Worm (Caenorhabditis elegans) whole organism, L4 larva: ENCODE results near the gene mdt-21.
A peak's percentile ranks its signal among the peaks of the same experiment; 100 is the strongest.

Source experiments
- D1046.2 ChIP-seq: fragments of 200-800 bp; sonication (Bioruptor generic); IDR thresholded peaks from 2 replicates; pipeline ENCODE4 v1.3.6; 2022; ENCODE audit warnings: missing genetic modification characterization, missing compliant biosample characterization
- F37D6.2 ChIP-seq: sonication (generic microtip); optimal IDR thresholded peaks from 2 replicates; lab custom pipeline; 2016; ENCODE audit warnings: mild to moderate bottlenecking, missing genetic modification characterization, missing compliant biosample characterization
- F44E2.7 ChIP-seq: fragments of 200-800 bp; sonication (Bioruptor generic); IDR thresholded peaks from 2 replicates; pipeline ENCODE4 v2.1.2; 2022; ENCODE audit warnings: missing genetic modification characterization, missing compliant biosample characterization
- R02D3.7 ChIP-seq: fragments of 150-350 bp; sonication (generic microtip); optimal IDR thresholded peaks from 3 replicates; lab custom pipeline; 2014; ENCODE audit warnings: missing biosample characterization, missing genetic modification characterization
- T20F7.1 ChIP-seq: fragments of 200-800 bp; sonication (Bioruptor generic); optimal IDR thresholded peaks from 2 replicates; lab custom pipeline; 2018; ENCODE audit warnings: mild to moderate bottlenecking, missing genetic modification characterization, missing compliant biosample characterization
- Y105C5A.15 ChIP-seq: fragments of 200-800 bp; sonication (Bioruptor generic); IDR thresholded peaks from 2 replicates; pipeline ENCODE4 v1.3.6; 2022; ENCODE audit warnings: missing genetic modification characterization, missing compliant biosample characterization
- aha-1 ChIP-seq: fragments of 150-350 bp; peaks from one replicate; lab custom pipeline; 2014; ENCODE audit warnings: missing biosample characterization, missing genetic modification characterization
- ceh-28 ChIP-seq: fragments of 150-350 bp; optimal IDR thresholded peaks from 2 replicates; lab custom pipeline; 2014; ENCODE audit warnings: missing biosample characterization, missing genetic modification reagents, missing genetic modification characterization
- ceh-32 ChIP-seq: sonication (generic microtip); optimal IDR thresholded peaks from 2 replicates; lab custom pipeline; 2016; ENCODE audit warnings: mild to moderate bottlenecking, missing genetic modification characterization, missing compliant biosample characterization; ENCODE audit not compliant: poor library complexity
- ceh-62 ChIP-seq: sonication (generic microtip); optimal IDR thresholded peaks from 2 replicates; lab custom pipeline; 2017; ENCODE audit warnings: missing biosample characterization, missing genetic modification characterization
- cey-2 ChIP-seq: sonication (generic microtip); optimal IDR thresholded peaks from 3 replicates; lab custom pipeline; 2017; ENCODE audit warnings: missing genetic modification characterization, mild to moderate bottlenecking, missing compliant biosample characterization, antibody characterized with exemption, borderline replicate concordance; ENCODE audit not compliant: insufficient read depth
- daf-12 ChIP-seq: fragments of 150-350 bp; optimal IDR thresholded peaks from 2 replicates; lab custom pipeline; 2014; ENCODE audit warnings: missing biosample characterization, missing genetic modification reagents, missing genetic modification characterization
- daf-8 ChIP-seq: fragments of 200-800 bp; sonication (Bioruptor generic); IDR thresholded peaks from 2 replicates; pipeline ENCODE4 v1.3.6; 2022; ENCODE audit warnings: missing genetic modification characterization, missing compliant biosample characterization
- duxl-1 ChIP-seq: sonication (generic microtip); optimal IDR thresholded peaks from 2 replicates; lab custom pipeline; 2016; ENCODE audit warnings: mild to moderate bottlenecking, missing genetic modification characterization, moderate library complexity, missing compliant biosample characterization; ENCODE audit not compliant: poor library complexity
- fkh-10 ChIP-seq: fragments of 150-350 bp; optimal IDR thresholded peaks from 2 replicates; lab custom pipeline; 2014; ENCODE audit warnings: missing biosample characterization, missing genetic modification reagents, missing genetic modification characterization
- fos-1 ChIP-seq: fragments of 150-350 bp; optimal IDR thresholded peaks from 2 replicates; lab custom pipeline; 2014; ENCODE audit warnings: missing biosample characterization, missing genetic modification characterization
- hif-1 ChIP-seq, 2 experiments: sonication (generic microtip); optimal IDR thresholded peaks; 2 replicates each; lab custom pipeline; 2016 to 2017; ENCODE audit warnings: missing compliant biosample characterization in 2 of 2, missing genetic modification characterization in 2 of 2, missing genetic modification reagents in 2 of 2, missing genotype in 2 of 2, mild to moderate bottlenecking in 1 of 2
- hlh-11 ChIP-seq: fragments of 200-800 bp; sonication (Bioruptor generic); optimal IDR thresholded peaks from 2 replicates; lab custom pipeline; 2018; ENCODE audit warnings: mild to moderate bottlenecking, missing genetic modification characterization, missing compliant biosample characterization
- jun-1 ChIP-seq: fragments of 150-350 bp; optimal IDR thresholded peaks from 2 replicates; lab custom pipeline; 2014; ENCODE audit warnings: missing biosample characterization, missing genetic modification reagents, missing genetic modification characterization
- lim-7 ChIP-seq: fragments of 200-800 bp; sonication (Bioruptor generic); IDR thresholded peaks from 2 replicates; pipeline ENCODE4 v1.3.6; 2022; ENCODE audit warnings: missing genetic modification characterization, missing compliant biosample characterization
- lin-1 ChIP-seq: fragments of 200-800 bp; sonication (Bioruptor generic); IDR thresholded peaks from 2 replicates; pipeline ENCODE4 v1.3.6; 2022; ENCODE audit warnings: missing genetic modification reagents, missing genetic modification characterization, missing compliant biosample characterization
- lin-29 ChIP-seq: fragments of 200-800 bp; sonication (Bioruptor generic); IDR thresholded peaks from 2 replicates; pipeline ENCODE4 v1.3.6; 2022; ENCODE audit warnings: missing genetic modification reagents, missing genetic modification characterization, missing compliant biosample characterization
- lin-38 ChIP-seq: fragments of 200-800 bp; sonication (Bioruptor generic); IDR thresholded peaks from 2 replicates; pipeline ENCODE4 v1.3.6; 2022; ENCODE audit warnings: missing genetic modification reagents, missing genetic modification characterization, missing compliant biosample characterization
- lsy-2 ChIP-seq, 2 experiments: fragments of 150-350 bp in 1 of 2; sonication (generic microtip) in 1 of 2; optimal IDR thresholded peaks; 2 replicates each; lab custom pipeline; 2014 to 2017; ENCODE audit warnings: missing biosample characterization in 2 of 2, missing genetic modification characterization in 2 of 2
- madf-5 ChIP-seq, 2 experiments: fragments of 200-800 bp; sonication (Bioruptor generic); IDR thresholded peaks; 2 replicates each; pipeline ENCODE4 v1.3.6; 2022; ENCODE audit warnings: missing compliant biosample characterization in 2 of 2, missing genetic modification characterization in 2 of 2
- mdl-1 ChIP-seq, 2 experiments: fragments of 150-350 bp in 1 of 2; sonication (generic microtip) in 1 of 2; optimal IDR thresholded peaks; 2 replicates each; lab custom pipeline; 2014 to 2017; ENCODE audit warnings: missing biosample characterization in 2 of 2, missing genetic modification characterization in 2 of 2
- mdt-29 ChIP-seq: fragments of 200-800 bp; sonication (Bioruptor generic); IDR thresholded peaks from 2 replicates; pipeline ENCODE4 v1.3.6; 2022; ENCODE audit warnings: missing genetic modification reagents, missing genetic modification characterization, missing compliant biosample characterization
- nhr-11 ChIP-seq: fragments of 150-350 bp; optimal IDR thresholded peaks from 2 replicates; lab custom pipeline; 2014; ENCODE audit warnings: missing biosample characterization, missing genetic modification characterization
- nhr-25 ChIP-seq: sonication (generic microtip); optimal IDR thresholded peaks from 2 replicates; lab custom pipeline; 2017; ENCODE audit warnings: missing genetic modification characterization, mild to moderate bottlenecking, missing compliant biosample characterization, antibody characterized with exemption, moderate library complexity, borderline replicate concordance; ENCODE audit not compliant: insufficient read depth
- nhr-28 ChIP-seq: fragments of 150-350 bp; optimal IDR thresholded peaks from 2 replicates; lab custom pipeline; 2014; ENCODE audit warnings: missing biosample characterization, missing genetic modification characterization
- nhr-41 ChIP-seq: fragments of 200-800 bp; sonication (Bioruptor generic); IDR thresholded peaks from 2 replicates; pipeline ENCODE4 v1.3.6; 2022; ENCODE audit warnings: missing genetic modification reagents, missing genetic modification characterization, missing compliant biosample characterization
- pha-4 ChIP-seq, 2 experiments: fragments of 150-350 bp in 1 of 2; fragments of 200-800 bp in 1 of 2; sonication (Bioruptor generic) in 1 of 2; IDR thresholded peaks in 1 of 2; optimal IDR thresholded peaks in 1 of 2; 2 replicates each; pipeline versions ENCODE4 v1.3.6 to Lab custom; 2014 to 2022; ENCODE audit warnings: missing genetic modification characterization in 2 of 2, missing genetic modification reagents in 2 of 2, missing biosample characterization in 1 of 2, missing compliant biosample characterization in 1 of 2
- php-3 ChIP-seq: fragments of 200-800 bp; sonication (Bioruptor generic); IDR thresholded peaks from 2 replicates; pipeline ENCODE4 v1.3.6; 2022; ENCODE audit warnings: missing genetic modification reagents, missing genetic modification characterization, missing compliant biosample characterization
- snpc-1.2 ChIP-seq: fragments of 200-800 bp; sonication (Bioruptor generic); IDR thresholded peaks from 2 replicates; pipeline ENCODE4 v1.3.6; 2022; ENCODE audit warnings: missing genetic modification reagents, missing genetic modification characterization, missing compliant biosample characterization
- tag-97 ChIP-seq: fragments of 200-800 bp; sonication (Bioruptor generic); IDR thresholded peaks from 2 replicates; pipeline ENCODE4 v1.3.6; 2022; ENCODE audit warnings: missing genetic modification characterization, missing compliant biosample characterization
- tra-1 ChIP-seq: fragments of 200-800 bp; sonication (Bioruptor generic); IDR thresholded peaks from 2 replicates; pipeline ENCODE4 v1.3.6; 2022; ENCODE audit warnings: missing genetic modification reagents, missing genetic modification characterization, missing compliant biosample characterization
- unc-39 ChIP-seq: sonication (generic microtip); optimal IDR thresholded peaks from 2 replicates; lab custom pipeline; 2017; ENCODE audit warnings: missing biosample characterization, missing genetic modification characterization
- unc-62 ChIP-seq, 3 experiments: fragments of 150-350 bp in 1 of 3; sonication (generic microtip); optimal IDR thresholded peaks in 2 of 3; peaks in 1 of 3; 1 replicate in 1 of 3; 2 replicates in 2 of 3; lab custom pipeline; 2014 to 2017; ENCODE audit warnings: missing biosample characterization in 3 of 3, missing genetic modification characterization in 3 of 3, missing genetic modification reagents in 3 of 3, missing genotype in 1 of 3
- vab-7 ChIP-seq: fragments of 200-800 bp; sonication (Bioruptor generic); IDR thresholded peaks from 2 replicates; pipeline ENCODE4 v1.3.6; 2022; ENCODE audit warnings: missing genetic modification reagents, missing genetic modification characterization, missing compliant biosample characterization
- zag-1 ChIP-seq: fragments of 150-350 bp; optimal IDR thresholded peaks from 2 replicates; lab custom pipeline; 2014; ENCODE audit warnings: missing biosample characterization, missing genetic modification characterization
- zip-11 ChIP-seq: fragments of 200-800 bp; sonication (Bioruptor generic); IDR thresholded peaks from 2 replicates; pipeline ENCODE4 v1.3.6; 2022; ENCODE audit warnings: missing genetic modification characterization, missing compliant biosample characterization
- ztf-7 ChIP-seq: fragments of 150-350 bp; optimal IDR thresholded peaks from 2 replicates; lab custom pipeline; 2014; ENCODE audit warnings: missing biosample characterization, missing genetic modification characterization

Gene mdt-21

ce11 chrIII:11807418-11807817 is 30.0 kb downstream of the mdt-21 start, which contains the start of gene C18D11.10 (continued):
- TF ChIP-seq duxl-1 (tag; lab: Kevin White, UChicago) (no peak), mdt-29 (GFP tag; lab: Robert Waterston, UW) (no peak), daf-8 (GFP tag; lab: Robert Waterston, UW) (no peak), ceh-32 (tag; lab: Kevin White, UChicago) (no peak), mdl-1 (tag; optimal IDR thresholded peaks at IDR 0.05; lab: Kevin White, UChicago) (no peak)
- TF ChIP-seq, all 104 proteins: peak for 0

DNA sequence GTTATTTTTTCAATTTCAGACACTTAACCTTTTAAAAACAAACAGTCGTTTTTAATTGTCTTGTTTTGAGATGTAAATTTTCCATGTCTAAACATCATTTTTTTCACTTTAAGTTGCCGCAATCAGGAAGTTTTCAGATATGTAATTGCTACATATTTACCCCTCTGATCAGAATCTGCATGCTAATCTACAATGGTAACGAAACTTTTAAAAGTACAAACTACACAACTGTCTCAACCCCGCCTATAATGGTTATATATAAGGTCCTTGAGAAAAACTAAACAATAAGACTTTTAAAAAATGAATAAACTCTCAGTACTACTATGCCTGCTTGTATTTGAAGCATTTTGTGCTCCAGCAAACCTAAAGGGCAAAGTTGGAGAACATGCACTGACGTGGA is 31.4 kb downstream of the mdt-21 start, which contains the start of gene C18D11.9:
C18D11.9 (plus strand) TSS at position 301 of the 400 bp plus-strand sequence.
- TF ChIP-seq tag-97 (GFP tag; lab: Robert Waterston, UW), result no peak
- no peak for TF ChIP-seq zip-11
- no peak for TF ChIP-seq pha-4 (GFP tag; IDR thresholded peaks at IDR 0.05; lab: Robert Waterston, UW)
- TF ChIP-seq pha-4 (tag; optimal IDR thresholded peaks at IDR 0.05; lab: Kevin White, UChicago), result no peak
- no peak for TF ChIP-seq F37D6.2 (tag; lab: Kevin White, UChicago)
- no peak for TF ChIP-seq T20F7.1 (GFP tag; lab: Kevin White, UChicago)
- no peak for TF ChIP-seq jun-1 (tag; lab: Kevin White, UChicago)
- no peak for TF ChIP-seq duxl-1 (tag; lab: Kevin White, UChicago)
- no peak for TF ChIP-seq lin-1 (GFP tag; lab: Robert Waterston, UW)
- TF ChIP-seq F44E2.7, result no peak
- TF ChIP-seq php-3, result no peak
- no peak for TF ChIP-seq nhr-28 (tag; lab: Kevin White, UChicago)
- TF ChIP-seq D1046.2 (GFP tag; lab: Robert Waterston, UW), result no peak
- no peak for TF ChIP-seq unc-39 (tag; lab: Kevin White, UChicago)
- no peak for TF ChIP-seq vab-7 (GFP tag; lab: Robert Waterston, UW)
- no peak for TF ChIP-seq lin-38 (GFP tag; lab: Robert Waterston, UW)
- TF ChIP-seq, all 104 proteins: peak for 0

ce11 chrIII:11810447-11810846 is 33.0 kb downstream of the mdt-21 start, which contains the start of gene C18D11.6:
Gene C18D11.6 (plus strand): TSS chrIII:11810556.
- TF ChIP-seq aha-1 (tag; lab: Kevin White, UChicago) (peak; percentile 87), unc-62 (GFP tag; optimal IDR thresholded peaks at IDR 0.05 in 1 of 2; lab: Kevin White, UChicago) (peak in 1 of 2 experiments; percentile 85), unc-62 (tag; optimal IDR thresholded peaks at IDR 0.05; lab: Kevin White, UChicago) (no peak), daf-12 (tag; lab: Kevin White, UChicago) (no peak)

DNA sequence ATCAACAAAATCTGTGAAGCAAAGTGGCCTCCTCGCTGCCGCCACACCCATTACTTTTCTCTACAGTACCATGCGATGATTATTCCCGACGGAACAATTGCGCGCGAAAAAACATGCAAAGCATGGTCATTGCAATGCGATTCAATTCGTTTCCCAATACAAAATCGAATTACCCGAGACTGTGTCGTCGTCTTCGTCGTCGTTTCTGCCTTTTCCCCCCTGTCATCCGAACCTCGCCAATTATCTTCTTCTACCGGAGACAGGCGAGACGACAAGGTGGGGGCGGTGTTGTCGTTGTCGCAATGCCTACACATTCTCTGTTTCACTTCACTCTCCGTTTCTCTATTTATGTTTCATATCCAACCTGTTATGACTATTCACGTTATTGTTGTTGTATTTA is 34.4 kb downstream of the mdt-21 start:
- TF ChIP-seq Y105C5A.15 (GFP tag; lab: Robert Waterston, UW) (no peak), nhr-41 (GFP tag; lab: Robert Waterston, UW) (no peak), ceh-28 (tag; lab: Kevin White, UChicago) (no peak), tra-1 (GFP tag; lab: Robert Waterston, UW) (no peak), madf-5 (GFP tag; IDR thresholded peaks at IDR 0.05; lab: Robert Waterston, UW) (no peak), lim-7 (no peak), zip-11 (no peak), R02D3.7 (tag; lab: Kevin White, UChicago) (no peak), lin-29 (GFP tag; lab: Robert Waterston, UW) (no peak), tag-97 (GFP tag; lab: Robert Waterston, UW) (no peak), cey-2 (no peak), pha-4 (GFP tag; IDR thresholded peaks at IDR 0.05; lab: Robert Waterston, UW) (no peak), pha-4 (tag; optimal IDR thresholded peaks at IDR 0.05; lab: Kevin White, UChicago) (no peak), ceh-62 (tag; lab: Kevin White, UChicago) (no peak), lsy-2 (tag; optimal IDR thresholded peaks at IDR 0.05; lab: Kevin White, UChicago) (peak in 1 of 2 experiments; percentile 35), snpc-1.2 (GFP tag; lab: Robert Waterston, UW) (no peak), ztf-7 (tag; lab: Kevin White, UChicago) (no peak), mdt-29 (GFP tag; lab: Robert Waterston, UW) (no peak), fkh-10 (GFP tag; lab: Kevin White, UChicago) (no peak), nhr-11 (no peak), jun-1 (tag; lab: Kevin White, UChicago) (no peak), zag-1 (tag; lab: Kevin White, UChicago) (no peak), hlh-11 (tag; lab: Kevin White, UChicago) (peak; percentile 43), lin-38 (GFP tag; lab: Robert Waterston, UW) (no peak), mdl-1 (tag; optimal IDR thresholded peaks at IDR 0.05; lab: Kevin White, UChicago) (peak in 1 of 2 experiments; percentile 47), nhr-28 (tag; lab: Kevin White, UChicago) (peak; percentile 52), nhr-25 (tag; lab: Kevin White, UChicago) (peak; percentile 19), hif-1 (tag; optimal IDR thresholded peaks at IDR 0.05; lab: Kevin White, UChicago) (no peak), fos-1 (no peak), unc-39 (tag; lab: Kevin White, UChicago) (no peak)
